Worm (Caenorhabditis elegans) whole organism, young adult: ENCODE measurements around the gene riok-3.

Source experiments
- B0035.1 ChIP-seq: sonication (generic microtip); optimal IDR thresholded peaks from 2 replicates; lab custom pipeline; 2016; ENCODE audit warnings: missing genetic modification characterization, mild to moderate bottlenecking, missing compliant biosample characterization, missing genotype, missing genetic modification reagents
- B0336.3 ChIP-seq: fragments of 200-800 bp; sonication (Bioruptor generic); IDR thresholded peaks from 2 replicates; pipeline ENCODE4 v1.3.6; 2022; ENCODE audit warnings: missing genetic modification characterization, missing compliant biosample characterization
- C06A6.2 ChIP-seq: fragments of 200-800 bp; sonication (Bioruptor generic); conservative IDR thresholded peaks from 2 replicates; pipeline ENCODE4 v1.3.6; 2022; ENCODE audit warnings: missing genetic modification characterization, missing compliant biosample characterization
- F49E8.2 ChIP-seq: sonication (generic microtip); optimal IDR thresholded peaks from 3 replicates; lab custom pipeline; 2017; ENCODE audit warnings: missing genetic modification characterization, mild to moderate bottlenecking, missing compliant biosample characterization, antibody characterized with exemption, moderate library complexity; ENCODE audit not compliant: insufficient read depth
- F55B11.4 ChIP-seq: sonication (generic microtip); optimal IDR thresholded peaks from 2 replicates; lab custom pipeline; 2016; ENCODE audit warnings: missing compliant biosample characterization, missing genetic modification characterization, borderline replicate concordance; ENCODE audit not compliant: insufficient read depth
- F57C9.4 ChIP-seq: sonication (generic microtip); optimal IDR thresholded peaks from 2 replicates; lab custom pipeline; 2017; ENCODE audit warnings: mild to moderate bottlenecking, missing genetic modification characterization, missing compliant biosample characterization
- Y53G8AR.9 ChIP-seq: fragments of 200-800 bp; sonication (Bioruptor generic); conservative IDR thresholded peaks from 2 replicates; pipeline ENCODE4 v1.3.6; 2022; ENCODE audit warnings: missing genetic modification reagents, missing genetic modification characterization, missing compliant biosample characterization
- Y56A3A.18 ChIP-seq: fragments of 200-800 bp; sonication (Bioruptor generic); IDR thresholded peaks from 2 replicates; pipeline ENCODE4 v1.3.6; 2022; ENCODE audit warnings: missing genetic modification reagents, missing genetic modification characterization, missing compliant biosample characterization
- Y79H2A.3 ChIP-seq: fragments of 200-800 bp; sonication (Bioruptor generic); conservative IDR thresholded peaks from 2 replicates; pipeline ENCODE4 v1.3.6; 2022; ENCODE audit warnings: missing genetic modification reagents, missing genetic modification characterization, missing compliant biosample characterization
- ama-1 ChIP-seq, 3 experiments: fragments of 150-350 bp in 1 of 3; sonication (generic microtip) in 2 of 3; optimal IDR thresholded peaks; 2 replicates each; lab custom pipeline; 2014 to 2018; ENCODE audit warnings: missing biosample characterization in 2 of 3, missing genetic modification characterization in 2 of 3, missing genetic modification reagents in 2 of 3
- atf-7 ChIP-seq: sonication (generic microtip); optimal IDR thresholded peaks from 2 replicates; lab custom pipeline; 2017; ENCODE audit warnings: mild to moderate bottlenecking, missing genetic modification characterization, missing compliant biosample characterization
- attf-5 ChIP-seq: fragments of 200-800 bp; sonication (Bioruptor generic); optimal IDR thresholded peaks from 2 replicates; lab custom pipeline; 2018; ENCODE audit warnings: mild to moderate bottlenecking, missing genetic modification characterization, missing compliant biosample characterization
- bed-1 ChIP-seq: fragments of 200-800 bp; sonication (Bioruptor generic); IDR thresholded peaks from 2 replicates; pipeline ENCODE4 v1.3.6; 2022; ENCODE audit warnings: missing genetic modification reagents, missing genetic modification characterization, missing compliant biosample characterization
- cebp-1 ChIP-seq, 2 experiments: fragments of 200-800 bp in 1 of 2; sonication (Bioruptor generic) in 1 of 2; sonication (generic microtip) in 1 of 2; IDR thresholded peaks in 1 of 2; optimal IDR thresholded peaks in 1 of 2; 2 replicates each; pipeline versions ENCODE4 v1.3.6 to Lab custom; 2017 to 2022; ENCODE audit warnings: missing compliant biosample characterization in 2 of 2, missing genetic modification characterization in 2 of 2, mild to moderate bottlenecking in 1 of 2, missing genetic modification reagents in 1 of 2, moderate library complexity in 1 of 2
- cebp-2 ChIP-seq: fragments of 200-800 bp; sonication (Bioruptor generic); IDR thresholded peaks from 2 replicates; pipeline ENCODE4 v1.3.6; 2022; ENCODE audit warnings: missing genetic modification characterization, missing compliant biosample characterization
- ceh-58 ChIP-seq: fragments of 200-800 bp; sonication (Bioruptor generic); IDR thresholded peaks from 2 replicates; pipeline ENCODE4 v1.3.6; 2022; ENCODE audit warnings: missing genetic modification characterization, missing compliant biosample characterization
- egl-44 ChIP-seq: fragments of 200-800 bp; sonication (Bioruptor generic); IDR thresholded peaks from 2 replicates; pipeline ENCODE4 v1.3.6; 2022; ENCODE audit warnings: missing genetic modification reagents, missing genetic modification characterization, missing compliant biosample characterization
- egrh-3 ChIP-seq: fragments of 200-800 bp; sonication (Bioruptor generic); IDR thresholded peaks from 2 replicates; pipeline ENCODE4 v1.3.6; 2022; ENCODE audit warnings: missing genetic modification reagents, missing genetic modification characterization, missing compliant biosample characterization
- ekl-4 ChIP-seq: fragments of 200-800 bp; sonication (Bioruptor generic); IDR thresholded peaks from 2 replicates; pipeline ENCODE4 v1.3.6; 2022; ENCODE audit warnings: missing genetic modification reagents, missing genetic modification characterization, missing compliant biosample characterization
- him-1 ChIP-seq: sonication (generic microtip); optimal IDR thresholded peaks from 2 replicates; lab custom pipeline; 2016; ENCODE audit warnings: missing genotype, missing genetic modification reagents, missing genetic modification characterization, missing compliant biosample characterization
- hlh-26 ChIP-seq: fragments of 200-800 bp; sonication (Bioruptor generic); conservative IDR thresholded peaks from 2 replicates; pipeline ENCODE4 v1.3.6; 2022; ENCODE audit warnings: missing genetic modification reagents, missing genetic modification characterization, missing compliant biosample characterization
- hrde-1 ChIP-seq: sonication (generic microtip); optimal IDR thresholded peaks from 2 replicates; lab custom pipeline; 2016; ENCODE audit warnings: missing genetic modification characterization, mild to moderate bottlenecking, missing compliant biosample characterization, moderate library complexity, missing genotype, missing genetic modification reagents, borderline replicate concordance
- hsf-1 ChIP-seq: fragments of 200-800 bp; sonication (Bioruptor generic); IDR thresholded peaks from 2 replicates; pipeline ENCODE4 v1.3.6; 2022; ENCODE audit warnings: missing genetic modification reagents, missing genetic modification characterization, missing compliant biosample characterization
- let-607 ChIP-seq, 2 experiments: fragments of 200-800 bp in 1 of 2; sonication (Bioruptor generic) in 1 of 2; sonication (generic microtip) in 1 of 2; optimal IDR thresholded peaks; 2 replicates each; lab custom pipeline; 2016 to 2018; ENCODE audit warnings: mild to moderate bottlenecking in 2 of 2, missing compliant biosample characterization in 2 of 2, missing genetic modification characterization in 2 of 2, moderate library complexity in 2 of 2, missing genotype in 1 of 2
- lin-26 ChIP-seq: fragments of 200-800 bp; sonication (Bioruptor generic); IDR thresholded peaks from 2 replicates; pipeline ENCODE4 v1.3.6; 2022; ENCODE audit warnings: missing genetic modification reagents, missing genetic modification characterization, missing compliant biosample characterization
- lin-35 ChIP-seq, 3 experiments: fragments of 150-350 bp in 2 of 3; sonication (generic microtip) in 1 of 3; optimal IDR thresholded peaks; 2 replicates each; lab custom pipeline; 2014 to 2018; ENCODE audit warnings: missing biosample characterization in 3 of 3, missing genetic modification characterization in 3 of 3, missing genetic modification reagents in 3 of 3
- lin-40 ChIP-seq: sonication (generic microtip); optimal IDR thresholded peaks from 2 replicates; lab custom pipeline; 2016; ENCODE audit warnings: missing genetic modification characterization, mild to moderate bottlenecking, missing compliant biosample characterization, missing genotype, missing genetic modification reagents
- madf-3 ChIP-seq: fragments of 200-800 bp; sonication (Bioruptor generic); IDR thresholded peaks from 2 replicates; pipeline ENCODE4 v1.3.6; 2022; ENCODE audit warnings: missing genetic modification reagents, missing genetic modification characterization, missing compliant biosample characterization
- mes-4 ChIP-seq: sonication (generic microtip); optimal IDR thresholded peaks from 2 replicates; lab custom pipeline; 2016; ENCODE audit warnings: missing genotype, missing genetic modification characterization, missing compliant biosample characterization
- nfyb-1 ChIP-seq: fragments of 200-800 bp; sonication (Bioruptor generic); IDR thresholded peaks from 2 replicates; pipeline ENCODE4 v1.3.6; 2022; ENCODE audit warnings: missing genetic modification reagents, missing genetic modification characterization, missing compliant biosample characterization
- nhr-120 ChIP-seq: fragments of 200-800 bp; sonication (Bioruptor generic); IDR thresholded peaks from 2 replicates; pipeline ENCODE4 v1.3.6; 2022; ENCODE audit warnings: missing genetic modification characterization, missing compliant biosample characterization
- nhr-80 ChIP-seq: sonication (generic microtip); optimal IDR thresholded peaks from 2 replicates; lab custom pipeline; 2016; ENCODE audit warnings: missing genetic modification characterization, missing compliant biosample characterization
- pbrm-1 ChIP-seq: fragments of 200-800 bp; sonication (Bioruptor generic); IDR thresholded peaks from 2 replicates; pipeline ENCODE4 v1.3.6; 2022; ENCODE audit warnings: missing genetic modification reagents, missing genetic modification characterization, missing compliant biosample characterization
- repo-1 ChIP-seq: sonication (generic microtip); optimal IDR thresholded peaks from 2 replicates; lab custom pipeline; 2017; ENCODE audit warnings: mild to moderate bottlenecking, missing genetic modification characterization, missing compliant biosample characterization
- snpc-1.3 ChIP-seq: sonication (generic microtip); optimal IDR thresholded peaks from 2 replicates; lab custom pipeline; 2017; ENCODE audit warnings: missing genetic modification characterization, mild to moderate bottlenecking, missing compliant biosample characterization, antibody characterized with exemption, moderate library complexity, missing genotype, missing genetic modification reagents; ENCODE audit not compliant: insufficient read depth
- snpc-4 ChIP-seq, 5 experiments: fragments of 150-350 bp in 1 of 5; sonication (generic microtip) in 4 of 5; optimal IDR thresholded peaks; 2 replicates each; lab custom pipeline; 2014 to 2018; ENCODE audit warnings: missing genetic modification characterization in 5 of 5, missing biosample characterization in 3 of 5, antibody characterized with exemption in 2 of 5, mild to moderate bottlenecking in 2 of 5, missing compliant biosample characterization in 2 of 5, missing genotype in 2 of 5, moderate library complexity in 2 of 5, missing genetic modification reagents in 1 of 5
- tlf-1 ChIP-seq: fragments of 200-800 bp; sonication (Bioruptor generic); optimal IDR thresholded peaks from 2 replicates; lab custom pipeline; 2018; ENCODE audit warnings: mild to moderate bottlenecking, missing genetic modification characterization, missing compliant biosample characterization
- ztf-18 ChIP-seq: sonication (generic microtip); optimal IDR thresholded peaks from 2 replicates; lab custom pipeline; 2016; ENCODE audit warnings: missing genotype, mild to moderate bottlenecking, missing genetic modification characterization, missing compliant biosample characterization
- ztf-22 ChIP-seq: fragments of 200-800 bp; sonication (Bioruptor generic); optimal IDR thresholded peaks from 2 replicates; lab custom pipeline; 2018; ENCODE audit warnings: mild to moderate bottlenecking, missing genetic modification characterization, moderate library complexity, missing compliant biosample characterization
- ztf-25 ChIP-seq: fragments of 200-800 bp; sonication (Bioruptor generic); IDR thresholded peaks from 2 replicates; pipeline ENCODE4 v1.3.6; 2022; ENCODE audit warnings: missing genetic modification reagents, missing genetic modification characterization, missing compliant biosample characterization
- ztf-26 ChIP-seq: sonication (generic microtip); optimal IDR thresholded peaks from 2 replicates; lab custom pipeline; 2017; ENCODE audit warnings: missing genetic modification characterization, missing compliant biosample characterization
- ztf-28 ChIP-seq: fragments of 200-800 bp; sonication (Bioruptor generic); IDR thresholded peaks from 2 replicates; pipeline ENCODE4 v1.3.6; 2022; ENCODE audit warnings: missing genetic modification reagents, missing genetic modification characterization, missing compliant biosample characterization
- ztf-3 ChIP-seq: fragments of 200-800 bp; sonication (Bioruptor generic); optimal IDR thresholded peaks from 2 replicates; lab custom pipeline; 2018; ENCODE audit warnings: mild to moderate bottlenecking, missing genetic modification characterization, missing compliant biosample characterization

riok-3 gene

ce11 chrIII:9786776-9787175, 18.0 kb downstream of the riok-3 start:
- TF ChIP-seq let-607 (tag; optimal IDR thresholded peaks at IDR 0.05; lab: Kevin White, UChicago) (peak; percentile 97 to 98), mes-4 (tag; lab: Kevin White, UChicago) (no peak), nhr-80 (tag; lab: Kevin White, UChicago) (peak; percentile 93)

- no peak for TF ChIP-seq nfyb-1
- TF ChIP-seq ztf-25 (GFP tag; lab: Robert Waterston, UW), result no peak
- no peak for TF ChIP-seq ama-1 (optimal IDR thresholded peaks at IDR 0.05; lab: Kevin White, UChicago)
- no peak for TF ChIP-seq ama-1 (GFP tag; optimal IDR thresholded peaks at IDR 0.05; lab: Kevin White, UChicago)
- peak; percentile 21 for TF ChIP-seq attf-5 (GFP tag; lab: Kevin White, UChicago)
- TF ChIP-seq Y53G8AR.9 (GFP tag; lab: Robert Waterston, UW), result 0 out of 2 replicates have a peak, but pooled peaks have one; percentile 54
- TF ChIP-seq hsf-1 (GFP tag; lab: Robert Waterston, UW), result 0 out of 2 replicates have a peak, but pooled peaks have one; percentile 54
- TF ChIP-seq F55B11.4 (tag; lab: Kevin White, UChicago), result no peak
- TF ChIP-seq F49E8.2 (tag; lab: Kevin White, UChicago), result peak; percentile 24
- TF ChIP-seq cebp-2 (GFP tag; lab: Robert Waterston, UW), result 0 out of 2 replicates have a peak, but pooled peaks have one; percentile 36
- peak; percentile 50; the same call in 1 of the 2 replicates for TF ChIP-seq B0336.3 (GFP tag; lab: Robert Waterston, UW)
- TF ChIP-seq ekl-4 (GFP tag; lab: Robert Waterston, UW), result peak; percentile 17; the same call in 1 of the 2 replicates
- TF ChIP-seq ztf-22, result no peak
- 0 out of 2 replicates have a peak, but pooled peaks have one; percentile 15 for TF ChIP-seq pbrm-1 (GFP tag; lab: Robert Waterston, UW)
- no peak for TF ChIP-seq hlh-26 (GFP tag; lab: Robert Waterston, UW)
- TF ChIP-seq let-607 (tag; optimal IDR thresholded peaks at IDR 0.05; lab: Kevin White, UChicago), result peak; percentile 21 to 35
- TF ChIP-seq lin-35 (GFP tag; optimal IDR thresholded peaks at IDR 0.05; lab: Kevin White, UChicago), result peak in 1 of 3 experiments; percentile 57
- TF ChIP-seq ztf-26 (tag; lab: Kevin White, UChicago), result no peak
- no peak for TF ChIP-seq Y79H2A.3 (GFP tag; lab: Robert Waterston, UW)
- no peak for TF ChIP-seq nhr-120 (GFP tag; lab: Robert Waterston, UW)
- TF ChIP-seq cebp-1 (GFP tag; IDR thresholded peaks at IDR 0.05; lab: Robert Waterston, UW), result no peak
- peak; percentile 29 for TF ChIP-seq cebp-1 (tag; optimal IDR thresholded peaks at IDR 0.05; lab: Kevin White, UChicago)
- 0 out of 2 replicates have a peak, but pooled peaks have one; percentile 14 for TF ChIP-seq bed-1 (GFP tag; lab: Robert Waterston, UW)
- TF ChIP-seq ceh-58 (GFP tag; lab: Robert Waterston, UW), result 0 out of 2 replicates have a peak, but pooled peaks have one; percentile 60
- TF ChIP-seq snpc-4 (GFP tag; optimal IDR thresholded peaks at IDR 0.05; lab: Kevin White, UChicago), result no peak
- peak in 1 of 4 experiments; percentile 2 for TF ChIP-seq snpc-4 (tag; optimal IDR thresholded peaks at IDR 0.05; lab: Kevin White, UChicago)
- TF ChIP-seq egrh-3 (GFP tag; lab: Robert Waterston, UW), result no peak
- peak; percentile 81 for TF ChIP-seq repo-1 (tag; lab: Kevin White, UChicago)
- no peak for TF ChIP-seq snpc-1.3 (tag; lab: Kevin White, UChicago)
- TF ChIP-seq him-1 (tag; lab: Kevin White, UChicago), result no peak
- peak; percentile 54; the same call in 1 of the 2 replicates for TF ChIP-seq Y56A3A.18 (GFP tag; lab: Robert Waterston, UW)
- no peak for TF ChIP-seq lin-26 (GFP tag; lab: Robert Waterston, UW)
- peak; percentile 7 for TF ChIP-seq B0035.1
- TF ChIP-seq C06A6.2 (GFP tag; lab: Robert Waterston, UW), result no peak
- peak; percentile 42 for TF ChIP-seq tlf-1 (GFP tag; lab: Kevin White, UChicago)
- TF ChIP-seq ztf-18 (tag; lab: Kevin White, UChicago), result no peak
- TF ChIP-seq ztf-3 (GFP tag; lab: Kevin White, UChicago), result peak; percentile 57
- TF ChIP-seq F57C9.4, result peak; percentile 80
- TF ChIP-seq lin-40 (tag; lab: Kevin White, UChicago), result peak; percentile 38
- TF ChIP-seq atf-7, result peak; percentile 61
- no peak for TF ChIP-seq egl-44 (GFP tag; lab: Robert Waterston, UW)
- TF ChIP-seq madf-3, result peak; percentile 85
- no peak for TF ChIP-seq mes-4 (tag; lab: Kevin White, UChicago)
- TF ChIP-seq hrde-1, result peak; percentile 6
- TF ChIP-seq ztf-28 (GFP tag; lab: Robert Waterston, UW), result no peak
These were observed 21.6 kb downstream of the riok-3 start for ce11 chrIII:9783133-9783590.
